Worm (Caenorhabditis elegans): ENCODE results near the gene R11D1.7.

ce11 chrV:12725893-12726292 is 6.1 kb downstream of the R11D1.7 start, which contains the start of gene R11D1.12:
- TF ChIP-seq drap-1 (GFP tag; optimal IDR thresholded peaks at IDR 0.05): no peak
- no peak for TF ChIP-seq pha-4 (tag; optimal IDR thresholded peaks at IDR 0.05)
- TF ChIP-seq mep-1 (tag; optimal IDR thresholded peaks at IDR 0.05): no peak
